Fruit fly (Drosophila melanogaster) whole organism, embryonic: Measurements from ENCODE around the gene AhcyL1.
A peak's percentile ranks its signal among the peaks of the same experiment; 100 is the strongest.

Experiments
- Atf-2 ChIP-seq: fragments of 200-800 bp; sonication (Bioruptor generic); optimal IDR thresholded peaks from 2 replicates; lab custom pipeline; 2016; ENCODE audit warnings: missing biosample characterization, missing genetic modification characterization
- CG10209 ChIP-seq: fragments of 200-800 bp; sonication (Bioruptor generic); optimal IDR thresholded peaks from 3 replicates; lab custom pipeline; 2017; ENCODE audit warnings: missing biosample characterization, mild to moderate bottlenecking, missing genetic modification characterization, missing genetic modification reagents
- CG12071 ChIP-seq: fragments of 200-800 bp; sonication (Bioruptor generic); optimal IDR thresholded peaks from 3 replicates; lab custom pipeline; 2018; ENCODE audit warnings: missing biosample characterization, mild to moderate bottlenecking, missing genetic modification characterization
- CG12236 ChIP-seq: fragments of 200-800 bp; sonication (Bioruptor generic); optimal IDR thresholded peaks from 2 replicates; lab custom pipeline; 2016; ENCODE audit warnings: missing biosample characterization, missing genetic modification characterization
- CG13775 ChIP-seq: fragments of 200-800 bp; sonication (Bioruptor generic); optimal IDR thresholded peaks from 3 replicates; lab custom pipeline; 2017; ENCODE audit warnings: missing biosample characterization, mild to moderate bottlenecking, missing genetic modification characterization
- CG15479 ChIP-seq: fragments of 200-800 bp; sonication (Bioruptor generic); optimal IDR thresholded peaks from 3 replicates; lab custom pipeline; 2019; ENCODE audit warnings: missing biosample characterization, mild to moderate bottlenecking, missing genetic modification characterization, moderate library complexity
- CG15696 ChIP-seq: fragments of 200-800 bp; sonication (Bioruptor generic); optimal IDR thresholded peaks from 2 replicates; lab custom pipeline; 2019; ENCODE audit warnings: missing biosample characterization, mild to moderate bottlenecking, missing genetic modification characterization, moderate library complexity
- CG16863 ChIP-seq: fragments of 200-800 bp; sonication (Bioruptor generic); optimal IDR thresholded peaks from 3 replicates; lab custom pipeline; 2016; ENCODE audit warnings: missing biosample characterization, missing genetic modification characterization
- CG17568 ChIP-seq: fragments of 200-800 bp; sonication (Bioruptor generic); optimal IDR thresholded peaks from 2 replicates; lab custom pipeline; 2018; ENCODE audit warnings: missing biosample characterization, mild to moderate bottlenecking, missing genetic modification characterization, moderate library complexity
- CG18764 ChIP-seq: fragments of 200-800 bp; sonication (Bioruptor generic); optimal IDR thresholded peaks from 3 replicates; lab custom pipeline; 2016; ENCODE audit warnings: missing biosample characterization, missing genetic modification characterization
- CG3407 ChIP-seq: fragments of 200-800 bp; sonication (Bioruptor generic); optimal IDR thresholded peaks from 2 replicates; lab custom pipeline; 2018; ENCODE audit warnings: missing biosample characterization, mild to moderate bottlenecking, missing genetic modification characterization
- CG4282 ChIP-seq: fragments of 200-800 bp; sonication (Bioruptor generic); optimal IDR thresholded peaks from 2 replicates; lab custom pipeline; 2016; ENCODE audit warnings: missing biosample characterization, missing genetic modification characterization
- CG4404 ChIP-seq: fragments of 200-800 bp; sonication (Bioruptor generic); IDR thresholded peaks from 2 replicates; pipeline ENCODE4 v1.3.6; 2022; ENCODE audit warnings: missing biosample characterization, missing genetic modification characterization
- CG7786 ChIP-seq: fragments of 200-800 bp; sonication (Bioruptor generic); optimal IDR thresholded peaks from 2 replicates; lab custom pipeline; 2016; ENCODE audit warnings: missing biosample characterization, missing genetic modification characterization
- CG7839 ChIP-seq: fragments of 200-800 bp; sonication (Bioruptor generic); optimal IDR thresholded peaks from 3 replicates; lab custom pipeline; 2018; ENCODE audit warnings: missing biosample characterization, mild to moderate bottlenecking, missing genetic modification characterization, moderate library complexity
- CG8359 ChIP-seq: fragments of 200-800 bp; sonication (Bioruptor generic); optimal IDR thresholded peaks from 2 replicates; lab custom pipeline; 2017; ENCODE audit warnings: missing biosample characterization, mild to moderate bottlenecking, missing genetic modification characterization, borderline replicate concordance
- CG8765 ChIP-seq: fragments of 200-800 bp; sonication (Bioruptor generic); IDR thresholded peaks from 2 replicates; pipeline ENCODE4 v1.3.6; 2022; ENCODE audit warnings: missing biosample characterization, missing genetic modification characterization
- CG9437 ChIP-seq: fragments of 200-800 bp; sonication (Bioruptor generic); optimal IDR thresholded peaks from 2 replicates; lab custom pipeline; 2018; ENCODE audit warnings: missing biosample characterization, mild to moderate bottlenecking, missing genetic modification characterization
- CG9817 ChIP-seq: fragments of 200-800 bp; sonication (Bioruptor generic); optimal IDR thresholded peaks from 2 replicates; lab custom pipeline; 2018; ENCODE audit warnings: missing biosample characterization, mild to moderate bottlenecking, missing genetic modification characterization, moderate library complexity
- CG9932 ChIP-seq: fragments of 200-800 bp; sonication (Bioruptor generic); IDR thresholded peaks from 2 replicates; pipeline ENCODE4 v1.3.6; 2022; ENCODE audit warnings: missing biosample characterization, missing genetic modification characterization
- Gug ChIP-seq: fragments of 200-800 bp; sonication (Bioruptor generic); IDR thresholded peaks from 4 replicates; pipeline ENCODE4 v1.3.6; 2022; ENCODE audit warnings: missing biosample characterization, missing genetic modification characterization
- Hr39 ChIP-seq: fragments of >200 bp; optimal IDR thresholded peaks from 2 replicates; lab custom pipeline; 2017
- Hr51 ChIP-seq, 2 experiments: fragments of 200-800 bp; sonication (Bioruptor generic); optimal IDR thresholded peaks; 2 replicates in 1 of 2; 3 replicates in 1 of 2; lab custom pipeline; 2016 to 2018; ENCODE audit warnings: missing biosample characterization in 2 of 2, missing genetic modification characterization in 2 of 2, mild to moderate bottlenecking in 1 of 2, moderate library complexity in 1 of 2
- Lpt ChIP-seq: fragments of >200 bp; optimal IDR thresholded peaks from 2 replicates; lab custom pipeline; 2018; ENCODE audit warnings: missing biosample characterization, missing genetic modification characterization
- Mes4 ChIP-seq: fragments of 200-800 bp; sonication (Bioruptor generic); optimal IDR thresholded peaks from 2 replicates; lab custom pipeline; 2016; ENCODE audit warnings: missing biosample characterization, missing genetic modification characterization
- NC2α ChIP-seq: fragments of 200-800 bp; sonication (Bioruptor generic); optimal IDR thresholded peaks from 2 replicates; lab custom pipeline; 2016; ENCODE audit warnings: missing biosample characterization, missing genetic modification characterization
- NC2β ChIP-seq: fragments of 200-800 bp; sonication (Bioruptor generic); optimal IDR thresholded peaks from 2 replicates; lab custom pipeline; 2016; ENCODE audit warnings: missing biosample characterization, missing genetic modification characterization
- Side ChIP-seq: fragments of 200-800 bp; sonication (Bioruptor generic); optimal IDR thresholded peaks from 2 replicates; lab custom pipeline; 2016; ENCODE audit warnings: missing biosample characterization, missing genetic modification characterization
- Sox100B ChIP-seq: fragments of 200-800 bp; sonication (Bioruptor generic); optimal IDR thresholded peaks from 3 replicates; lab custom pipeline; 2018; ENCODE audit warnings: missing biosample characterization, mild to moderate bottlenecking, missing genetic modification characterization
- Taf1 ChIP-seq: fragments of 200-800 bp; sonication (Bioruptor generic); IDR thresholded peaks from 2 replicates; pipeline ENCODE4 v1.3.6; 2022; ENCODE audit warnings: missing biosample characterization, missing genetic modification characterization
- ara ChIP-seq: fragments of 200-800 bp; sonication (Bioruptor generic); IDR thresholded peaks from 2 replicates; pipeline ENCODE4 v1.3.6; 2022; ENCODE audit warnings: missing biosample characterization, missing genetic modification characterization
- bcd ChIP-seq: fragments of 200-800 bp; sonication (Bioruptor generic); optimal IDR thresholded peaks from 2 replicates; lab custom pipeline; 2017; ENCODE audit warnings: missing biosample characterization, mild to moderate bottlenecking, missing genetic modification characterization
- bowl ChIP-seq: fragments of 200-800 bp; sonication (Bioruptor generic); IDR thresholded peaks from 2 replicates; pipeline ENCODE4 v1.3.6; 2022; ENCODE audit warnings: missing biosample characterization, missing genetic modification characterization
- chif ChIP-seq, 2 experiments: fragments of 200-800 bp; sonication (Bioruptor generic); optimal IDR thresholded peaks; 3 replicates each; lab custom pipeline; 2016; ENCODE audit warnings: missing biosample characterization in 2 of 2, missing genetic modification characterization in 2 of 2
- corto ChIP-seq: fragments of 200-800 bp; sonication (Bioruptor generic); optimal IDR thresholded peaks from 2 replicates; lab custom pipeline; 2016; ENCODE audit warnings: missing biosample characterization, mild to moderate bottlenecking, missing genetic modification characterization, moderate library complexity
- croc ChIP-seq: fragments of 200-800 bp; sonication (Bioruptor generic); conservative IDR thresholded peaks from 3 replicates; pipeline ENCODE4 v1.3.6; 2022; ENCODE audit warnings: missing biosample characterization, missing genetic modification characterization
- danr ChIP-seq: fragments of 200-800 bp; sonication (Bioruptor generic); IDR thresholded peaks from 2 replicates; pipeline ENCODE4 v1.3.6; 2022; ENCODE audit warnings: missing biosample characterization, missing genetic modification characterization
- eyg ChIP-seq: fragments of 200-800 bp; sonication (Bioruptor generic); optimal IDR thresholded peaks from 3 replicates; lab custom pipeline; 2016; ENCODE audit warnings: missing biosample characterization, missing genetic modification characterization
- fd102C ChIP-seq: fragments of 200-800 bp; sonication (Bioruptor generic); optimal IDR thresholded peaks from 2 replicates; lab custom pipeline; 2018; ENCODE audit warnings: missing biosample characterization, mild to moderate bottlenecking, missing genetic modification characterization, moderate library complexity
- hth ChIP-seq: fragments of >200 bp; optimal IDR thresholded peaks from 2 replicates; lab custom pipeline; 2017; ENCODE audit warnings: inconsistent platforms
- inv ChIP-seq: fragments of 200-800 bp; sonication (Bioruptor generic); IDR thresholded peaks from 2 replicates; pipeline ENCODE4 v1.3.6; 2022; ENCODE audit warnings: missing biosample characterization, missing genetic modification characterization; ENCODE audit not compliant: partially characterized antibody
- jigr1 ChIP-seq: fragments of 200-800 bp; sonication (Bioruptor generic); IDR thresholded peaks from 3 replicates; pipeline ENCODE4 v1.3.6; 2022; ENCODE audit warnings: missing biosample characterization, missing genetic modification characterization
- kah ChIP-seq: fragments of 200-800 bp; sonication (Bioruptor generic); optimal IDR thresholded peaks from 2 replicates; lab custom pipeline; 2018; ENCODE audit warnings: missing biosample characterization, mild to moderate bottlenecking, missing genetic modification characterization
- ken ChIP-seq: fragments of 200-800 bp; sonication (Bioruptor generic); IDR thresholded peaks from 3 replicates; pipeline ENCODE4 v1.3.6; 2022; ENCODE audit warnings: missing biosample characterization, missing genetic modification characterization
- nerfin-2 ChIP-seq: fragments of 200-800 bp; sonication (Bioruptor generic); IDR thresholded peaks from 2 replicates; pipeline ENCODE4 v1.3.6; 2022; ENCODE audit warnings: missing biosample characterization, missing genetic modification characterization; ENCODE audit not compliant: partially characterized antibody
- nom ChIP-seq: fragments of 200-800 bp; sonication (Bioruptor generic); optimal IDR thresholded peaks from 2 replicates; lab custom pipeline; 2017; ENCODE audit warnings: missing biosample characterization, missing genetic modification characterization, mild to moderate bottlenecking, moderate library complexity, missing genetic modification reagents
- otp ChIP-seq: fragments of 200-800 bp; sonication (Bioruptor generic); IDR thresholded peaks from 3 replicates; pipeline ENCODE4, ENCODE4 v1.3.6; 2022; ENCODE audit warnings: missing biosample characterization, missing genetic modification characterization
- phol ChIP-seq: fragments of 200-800 bp; sonication (Bioruptor generic); optimal IDR thresholded peaks from 3 replicates; lab custom pipeline; 2018; ENCODE audit warnings: missing biosample characterization, mild to moderate bottlenecking, missing genetic modification characterization, moderate library complexity
- run ChIP-seq: fragments of 200-800 bp; sonication (Bioruptor generic); optimal IDR thresholded peaks from 3 replicates; lab custom pipeline; 2018; ENCODE audit warnings: missing biosample characterization, mild to moderate bottlenecking, missing genetic modification characterization
- scrt ChIP-seq: fragments of 200-800 bp; sonication (Bioruptor generic); optimal IDR thresholded peaks from 2 replicates; lab custom pipeline; 2018; ENCODE audit warnings: missing biosample characterization, mild to moderate bottlenecking, missing genetic modification characterization, moderate library complexity
- sqz ChIP-seq: fragments of 200-800 bp; sonication (Bioruptor generic); optimal IDR thresholded peaks from 3 replicates; lab custom pipeline; 2018; ENCODE audit warnings: missing biosample characterization, mild to moderate bottlenecking, missing genetic modification characterization

Gene AhcyL1

dm6 chr3L:2798463-2798993 lies 26.4 kb upstream of the AhcyL1 start (continued):
- TF ChIP-seq ken (no peak), CG18764 (GFP tag; lab: Kevin White, UChicago) (no peak), CG12236 (GFP tag; lab: Kevin White, UChicago) (peak; percentile 47), CG12071 (GFP tag; lab: Kevin White, UChicago) (peak; percentile 65), Gug (no peak; the same call in 3 of the 4 replicates), ara (GFP tag; lab: Robert Waterston, UW) (no peak), CG3407 (peak; percentile 64), CG9817 (no peak), CG16863 (GFP tag; lab: Kevin White, UChicago) (peak; percentile 21), CG4404 (GFP tag; lab: Robert Waterston, UW) (no peak), hth (lab: Kevin White, UChicago) (no peak), CG8359 (GFP tag; lab: Kevin White, UChicago) (peak; percentile 63), bowl (GFP tag; lab: Robert Waterston, UW) (no peak), NC2α (GFP tag; lab: Kevin White, UChicago) (peak; percentile 0), CG4282 (GFP tag; lab: Kevin White, UChicago) (no peak), sqz (no peak), chif (GFP tag; optimal IDR thresholded peaks at IDR 0.05; lab: Kevin White, UChicago) (peak; percentile 3 to 43), croc (GFP tag; lab: Robert Waterston, UW) (no peak), Mes4 (GFP tag; lab: Kevin White, UChicago) (peak; percentile 40), inv (GFP tag; lab: Robert Waterston, UW) (no peak), Sox100B (GFP tag; lab: Kevin White, UChicago) (no peak), CG13775 (no peak), CG17568 (GFP tag; lab: Kevin White, UChicago) (peak; percentile 79), CG10209 (peak; percentile 8), NC2β (GFP tag; lab: Kevin White, UChicago) (peak; percentile 32), Hr39 (lab: Kevin White, UChicago) (no peak), CG9932 (no peak), nom (peak; percentile 8), Taf1 (GFP tag; lab: Robert Waterston, UW) (no peak), CG8765 (GFP tag; lab: Robert Waterston, UW) (peak; percentile 26; the same call in 1 of the 2 replicates), jigr1 (GFP tag; lab: Robert Waterston, UW) (no peak), Side (peak; percentile 39), phol (tag; lab: Kevin White, UChicago) (no peak), Lpt (no peak), CG7839 (tag; lab: Kevin White, UChicago) (no peak), corto (GFP tag; lab: Kevin White, UChicago) (no peak), nerfin-2 (no peak), fd102C (GFP tag; lab: Kevin White, UChicago) (peak; percentile 53), kah (GFP tag; lab: Kevin White, UChicago) (peak; percentile 14), bcd (GFP tag; lab: Kevin White, UChicago) (peak; percentile 3), scrt (peak; percentile 12), Hr51 (GFP tag; optimal IDR thresholded peaks at IDR 0.05; lab: Kevin White, UChicago) (peak in 1 of 2 experiments; percentile 47), Atf-2 (peak; percentile 43), danr (GFP tag; lab: Robert Waterston, UW) (no peak), CG9437 (GFP tag; lab: Kevin White, UChicago) (no peak), eyg (GFP tag; lab: Kevin White, UChicago) (no peak), CG15479 (GFP tag; lab: Kevin White, UChicago) (peak; percentile 86), CG7786 (no peak), run (tag; lab: Kevin White, UChicago) (peak; percentile 48), CG15696 (peak; percentile 73), otp (GFP tag; lab: Robert Waterston, UW) (peak; percentile 44; the same call in 1 of the 3 replicates)
- TF ChIP-seq, all 482 proteins: peak for 180
